Fruit fly (Drosophila melanogaster): ENCODE data around the gene CG33234.
A peak's percentile ranks its signal among the peaks of the same experiment; 100 is the strongest.

CG33234 gene

DNA sequence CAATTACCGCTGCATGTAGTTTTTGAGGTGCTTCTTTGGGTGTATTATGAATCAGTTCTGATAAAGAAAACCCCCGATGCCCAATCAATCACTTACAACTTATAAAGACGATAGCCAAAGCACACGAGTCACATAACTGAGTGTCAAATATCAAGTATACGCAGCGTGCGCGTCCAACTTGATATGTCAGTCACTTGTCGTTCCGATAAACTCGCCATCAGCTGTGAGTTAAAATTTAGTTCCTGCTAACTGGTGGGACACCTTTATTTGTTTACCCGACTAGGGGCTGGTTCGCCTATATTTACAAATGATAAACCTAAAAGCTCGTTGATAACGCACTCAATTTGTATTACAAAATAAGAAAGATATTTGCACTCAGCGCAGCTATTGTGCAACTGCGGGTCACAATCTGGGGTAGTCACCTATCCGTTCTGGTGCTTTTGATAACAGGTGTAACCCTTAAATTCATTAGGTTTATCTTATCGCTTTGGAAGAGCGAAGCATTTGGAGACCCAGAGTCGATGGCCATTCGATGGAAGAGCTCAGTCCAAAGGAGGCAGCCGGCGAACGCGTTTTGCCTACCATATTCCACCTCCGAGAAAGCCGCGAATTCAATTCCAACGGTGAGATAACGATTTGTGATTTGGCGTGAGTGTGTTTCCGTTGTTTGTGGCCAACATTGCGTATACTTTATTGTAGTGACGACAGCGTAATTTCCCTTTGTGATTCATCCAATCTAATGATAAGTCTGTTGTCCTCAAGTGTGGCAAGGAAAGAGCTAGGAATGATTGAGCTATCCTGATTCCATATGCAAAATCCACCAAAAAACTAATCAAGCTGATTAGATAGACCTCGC lies 13.7 kb upstream of the CG33234 start, which contains the start of gene CG1246 (continued):
- no peak for TF ChIP-seq chm (GFP tag; IDR thresholded peaks at IDR 0.05)
- TF ChIP-seq Max (GFP tag; optimal IDR thresholded peaks at IDR 0.05), result no peak
- no peak for TF ChIP-seq CG14860 (GFP tag; IDR thresholded peaks at IDR 0.05; ENCODE audit: partially characterized antibody)
- TF ChIP-seq CG4617 (GFP tag; optimal IDR thresholded peaks at IDR 0.05; ENCODE audit: borderline replicate concordance), result no peak
- TF ChIP-seq CG32532 (GFP tag; IDR thresholded peaks at IDR 0.05), result no peak
- TF ChIP-seq br (optimal IDR thresholded peaks at IDR 0.05), result no peak
- TF ChIP-seq CG1529 (GFP tag; optimal IDR thresholded peaks at IDR 0.05), result no peak
- TF ChIP-seq CG10462 (GFP tag; optimal IDR thresholded peaks at IDR 0.05), result no peak
- no peak for TF ChIP-seq Mrtf (GFP tag; IDR thresholded peaks at IDR 0.05)
- peak; percentile 41 for TF ChIP-seq CG6813 (GFP tag; optimal IDR thresholded peaks at IDR 0.05)
- no peak for TF ChIP-seq dimm (GFP tag; IDR thresholded peaks at IDR 0.05)
- no peak for TF ChIP-seq MTF-1 (GFP tag; optimal IDR thresholded peaks at IDR 0.05; ENCODE audit: borderline replicate concordance)

dm6 chr3L:2651800-2652199 lies 9.6 kb upstream of the CG33234 start, which contains the start of the genes ProRS-m, CG42304 and Snup:
TSS of gene ProRS-m (minus strand) at chr3L:2651850.
TSS of gene CG42304 (plus strand) at chr3L:2652088.
TSS of gene Snup (plus strand) at chr3L:2652088.
- TF ChIP-seq cwo (GFP tag; optimal IDR thresholded peaks at IDR 0.05), result no peak
- TF ChIP-seq stwl (tag; optimal IDR thresholded peaks at IDR 0.05), result peak; percentile 92
- peak; percentile 45 for TF ChIP-seq CG13775 (GFP tag; optimal IDR thresholded peaks at IDR 0.05)
- TF ChIP-seq Chrac-16 (GFP tag; optimal IDR thresholded peaks at IDR 0.05), result peak; percentile 5
- peak; percentile 37 for TF ChIP-seq CG30403 (GFP tag; optimal IDR thresholded peaks at IDR 0.05)
- no peak for TF ChIP-seq Ets65A (GFP tag)
- peak; percentile 29 for TF ChIP-seq CG33557 (GFP tag; optimal IDR thresholded peaks at IDR 0.05)
- peak; percentile 88 for TF ChIP-seq trem (tag; optimal IDR thresholded peaks at IDR 0.05)
- TF ChIP-seq Eip74EF (GFP tag; optimal IDR thresholded peaks at IDR 0.05), result no peak
- TF ChIP-seq seq (GFP tag; IDR thresholded peaks at IDR 0.05), result no peak
- TF ChIP-seq B-H1 (GFP tag; IDR thresholded peaks at IDR 0.05), result no peak
- no peak for TF ChIP-seq Elba2 (GFP tag; optimal IDR thresholded peaks at IDR 0.05)
- TF ChIP-seq dmrt11E (tag; optimal IDR thresholded peaks at IDR 0.05), result peak; percentile 63
- TF ChIP-seq CG9727 (GFP tag; optimal IDR thresholded peaks at IDR 0.05), result peak; percentile 56
- peak; percentile 31; the same call in 2 of the 3 replicates for TF ChIP-seq CG14050 (GFP tag; IDR thresholded peaks at IDR 0.05)
- peak; percentile 36 for TF ChIP-seq CG4617 (GFP tag; optimal IDR thresholded peaks at IDR 0.05; ENCODE audit: borderline replicate concordance)
- peak; percentile 16 for TF ChIP-seq Oli (tag; optimal IDR thresholded peaks at IDR 0.05)
- TF ChIP-seq fd64A (GFP tag; optimal IDR thresholded peaks at IDR 0.05), result no peak
- TF ChIP-seq CG10267 (tag; optimal IDR thresholded peaks at IDR 0.05), result peak; percentile 63
- TF ChIP-seq ro (GFP tag; IDR thresholded peaks at IDR 0.05), result peak; percentile 52; the same call in 1 of the 2 replicates
- TF ChIP-seq prd (optimal IDR thresholded peaks at IDR 0.05), result no peak
- peak; percentile 82 for TF ChIP-seq prd (GFP tag; IDR thresholded peaks at IDR 0.05)
- peak; percentile 81 for TF ChIP-seq zf30C (GFP tag; optimal IDR thresholded peaks at IDR 0.05)
- peak; percentile 56; the same call in 1 of the 2 replicates for TF ChIP-seq CG6272 (GFP tag; IDR thresholded peaks at IDR 0.05)
- TF ChIP-seq btn (GFP tag; optimal IDR thresholded peaks at IDR 0.05), result no peak
- TF ChIP-seq mirr (GFP tag; optimal IDR thresholded peaks at IDR 0.05), result no peak
- TF ChIP-seq CG42726 (GFP tag; IDR thresholded peaks at IDR 0.05; ENCODE audit: partially characterized antibody), result no peak
- no peak for TF ChIP-seq BEAF-32 (GFP tag; optimal IDR thresholded peaks at IDR 0.05)
- TF ChIP-seq Nf-YA (GFP tag; IDR thresholded peaks at IDR 0.05), result peak; percentile 42; the same call in 1 of the 2 replicates
- peak; percentile 5 for TF ChIP-seq CG18764 (GFP tag; optimal IDR thresholded peaks at IDR 0.05)
- peak; percentile 50 for TF ChIP-seq Dek (tag; optimal IDR thresholded peaks at IDR 0.05)
- TF ChIP-seq dimm (GFP tag; IDR thresholded peaks at IDR 0.05), result peak; percentile 32; the same call in 1 of the 2 replicates
- TF ChIP-seq CG14014 (GFP tag; IDR thresholded peaks at IDR 0.05), result 0 out of 2 replicates have a peak, but pooled peaks have one; percentile 32
- peak; percentile 47; the same call in 1 of the 2 replicates for TF ChIP-seq Rfx (GFP tag; IDR thresholded peaks at IDR 0.05)
- no peak for TF ChIP-seq Myb (GFP tag; optimal IDR thresholded peaks at IDR 0.05)
- TF ChIP-seq CG18599 (GFP tag; optimal IDR thresholded peaks at IDR 0.05), result peak; percentile 44
- TF ChIP-seq CG7839 (tag; optimal IDR thresholded peaks at IDR 0.05), result peak; percentile 70

All from whole organism, embryonic.